Fruit fly (Drosophila melanogaster) whole organism, embryonic: Measurements from ENCODE around the gene CG5013.

ENCODE experiments used
- Abd-B ChIP-seq: fragments of 200-800 bp; sonication (Bioruptor generic); optimal IDR thresholded peaks from 2 replicates; lab custom pipeline; 2018; ENCODE audit warnings: missing biosample characterization, mild to moderate bottlenecking, missing genetic modification characterization, moderate library complexity
- Asciz ChIP-seq: fragments of 200-800 bp; sonication (Bioruptor generic); optimal IDR thresholded peaks from 2 replicates; lab custom pipeline; 2017; ENCODE audit warnings: missing biosample characterization, mild to moderate bottlenecking, missing genetic modification characterization, missing genetic modification reagents
- BEAF-32 ChIP-seq: fragments of 200-800 bp; sonication (Bioruptor generic); optimal IDR thresholded peaks from 3 replicates; lab custom pipeline; 2017; ENCODE audit warnings: missing biosample characterization, missing genetic modification characterization, mild to moderate bottlenecking, moderate library complexity, missing genetic modification reagents
- Bgb ChIP-seq: fragments of 200-800 bp; sonication (Bioruptor generic); IDR thresholded peaks from 2 replicates; pipeline ENCODE4 v1.3.6; 2022; ENCODE audit warnings: missing biosample characterization, missing genetic modification characterization; ENCODE audit not compliant: partially characterized antibody
- CG10462 ChIP-seq: fragments of 200-800 bp; sonication (Bioruptor generic); optimal IDR thresholded peaks from 2 replicates; lab custom pipeline; 2016; ENCODE audit warnings: missing biosample characterization, missing genetic modification characterization
- CG11085 ChIP-seq: fragments of 200-800 bp; sonication (Bioruptor generic); IDR thresholded peaks from 2 replicates; pipeline ENCODE4 v1.3.6; 2022; ENCODE audit warnings: missing biosample characterization, missing genetic modification characterization
- CG11696 ChIP-seq: fragments of 200-800 bp; sonication (Bioruptor generic); IDR thresholded peaks from 2 replicates; pipeline ENCODE4 v1.3.6; 2022; ENCODE audit warnings: missing biosample characterization, missing genetic modification characterization
- CG15073 ChIP-seq: fragments of 200-800 bp; sonication (Bioruptor generic); optimal IDR thresholded peaks from 2 replicates; lab custom pipeline; 2016; ENCODE audit warnings: missing biosample characterization, missing genetic modification characterization
- CG15269 ChIP-seq: fragments of 200-800 bp; sonication (Bioruptor generic); optimal IDR thresholded peaks from 2 replicates; lab custom pipeline; 2018; ENCODE audit warnings: missing biosample characterization, mild to moderate bottlenecking, missing genetic modification characterization, moderate library complexity
- CG16813 ChIP-seq: fragments of 200-800 bp; sonication (Bioruptor generic); IDR thresholded peaks from 3 replicates; pipeline ENCODE4 v1.3.6; 2022; ENCODE audit warnings: missing biosample characterization, missing genetic modification characterization; ENCODE audit not compliant: partially characterized antibody
- CG17361 ChIP-seq: fragments of 200-800 bp; sonication (Bioruptor generic); IDR thresholded peaks from 3 replicates; pipeline ENCODE4 v1.3.6; 2022; ENCODE audit warnings: missing biosample characterization, missing genetic modification characterization
- CG1832 ChIP-seq: fragments of 200-800 bp; sonication (Bioruptor generic); optimal IDR thresholded peaks from 2 replicates; lab custom pipeline; 2017; ENCODE audit warnings: missing biosample characterization, mild to moderate bottlenecking, missing genetic modification characterization, inconsistent platforms
- CG30431 ChIP-seq: fragments of 200-800 bp; sonication (Bioruptor generic); optimal IDR thresholded peaks from 2 replicates; lab custom pipeline; 2017; ENCODE audit warnings: missing biosample characterization, missing genetic modification characterization
- CG32767 ChIP-seq: fragments of 200-800 bp; sonication (Bioruptor generic); IDR thresholded peaks from 2 replicates; pipeline ENCODE4 v1.3.6; 2022; ENCODE audit warnings: missing biosample characterization, missing genetic modification characterization
- CG33213 ChIP-seq: fragments of 200-800 bp; sonication (Bioruptor generic); optimal IDR thresholded peaks from 3 replicates; lab custom pipeline; 2016; ENCODE audit warnings: missing biosample characterization, missing genetic modification characterization
- CG33557 ChIP-seq: fragments of 200-800 bp; sonication (Bioruptor generic); optimal IDR thresholded peaks from 2 replicates; lab custom pipeline; 2019; ENCODE audit warnings: missing biosample characterization, mild to moderate bottlenecking, missing genetic modification characterization, moderate library complexity
- CG3726 ChIP-seq: fragments of 200-800 bp; sonication (Bioruptor generic); IDR thresholded peaks from 3 replicates; pipeline ENCODE4, ENCODE4 v1.3.6; 2022; ENCODE audit warnings: missing biosample characterization, missing genetic modification characterization
- CG3995 ChIP-seq: fragments of 200-800 bp; sonication (Bioruptor generic); optimal IDR thresholded peaks from 3 replicates; lab custom pipeline; 2016; ENCODE audit warnings: missing biosample characterization, missing genetic modification characterization
- CG4617 ChIP-seq: fragments of 200-800 bp; sonication (Bioruptor generic); optimal IDR thresholded peaks from 3 replicates; lab custom pipeline; 2016; ENCODE audit warnings: missing biosample characterization, missing genetic modification characterization, borderline replicate concordance
- CG4820 ChIP-seq: fragments of 200-800 bp; sonication (Bioruptor generic); optimal IDR thresholded peaks from 3 replicates; lab custom pipeline; 2016; ENCODE audit warnings: missing biosample characterization, missing genetic modification characterization
- CG7372 ChIP-seq: fragments of 200-800 bp; sonication (Bioruptor generic); IDR thresholded peaks from 2 replicates; pipeline ENCODE4 v1.3.6; 2022; ENCODE audit warnings: missing biosample characterization, missing genetic modification characterization
- CG7556 ChIP-seq: fragments of 200-800 bp; sonication (Bioruptor generic); optimal IDR thresholded peaks from 2 replicates; lab custom pipeline; 2017; ENCODE audit warnings: missing biosample characterization, mild to moderate bottlenecking, missing genetic modification characterization
- CG9932 ChIP-seq: fragments of 200-800 bp; sonication (Bioruptor generic); IDR thresholded peaks from 2 replicates; pipeline ENCODE4 v1.3.6; 2022; ENCODE audit warnings: missing biosample characterization, missing genetic modification characterization
- CTCF ChIP-seq: fragments of 200-800 bp; sonication (Bioruptor generic); optimal IDR thresholded peaks from 2 replicates; lab custom pipeline; 2017; ENCODE audit warnings: missing biosample characterization, mild to moderate bottlenecking, missing genetic modification characterization, moderate library complexity
- Chrac-16 ChIP-seq: fragments of 200-800 bp; sonication (Bioruptor generic); optimal IDR thresholded peaks from 3 replicates; lab custom pipeline; 2016; ENCODE audit warnings: missing biosample characterization, missing genetic modification characterization
- Drgx ChIP-seq: fragments of 200-800 bp; sonication (Bioruptor generic); IDR thresholded peaks from 2 replicates; pipeline ENCODE4 v1.3.6; 2022; ENCODE audit warnings: missing biosample characterization, missing genetic modification characterization
- E2f1 ChIP-seq: fragments of 200-800 bp; sonication (Bioruptor generic); IDR thresholded peaks from 2 replicates; pipeline ENCODE4 v1.3.6; 2022; ENCODE audit warnings: missing biosample characterization, missing genetic modification characterization
- ERR ChIP-seq: fragments of 200-800 bp; sonication (Bioruptor generic); optimal IDR thresholded peaks from 2 replicates; lab custom pipeline; 2016; ENCODE audit warnings: missing biosample characterization, missing genetic modification characterization
- Fer3 ChIP-seq: fragments of 200-800 bp; sonication (Bioruptor generic); optimal IDR thresholded peaks from 2 replicates; lab custom pipeline; 2018; ENCODE audit warnings: missing biosample characterization, mild to moderate bottlenecking, missing genetic modification characterization, moderate library complexity
- HLH4C ChIP-seq: fragments of 200-800 bp; sonication (Bioruptor generic); IDR thresholded peaks from 3 replicates; pipeline ENCODE4 v1.3.6; 2022; ENCODE audit warnings: missing biosample characterization, missing genetic modification characterization; ENCODE audit not compliant: partially characterized antibody
- Hr78 ChIP-seq, 2 experiments: fragments of 200-800 bp in 1 of 2; fragments of >200 bp in 1 of 2; sonication (Bioruptor generic) in 1 of 2; optimal IDR thresholded peaks; 2 replicates each; lab custom pipeline; 2017 to 2019; ENCODE audit warnings: missing biosample characterization in 2 of 2, missing genetic modification characterization in 2 of 2, mild to moderate bottlenecking in 1 of 2, moderate library complexity in 1 of 2
- Lhr ChIP-seq: fragments of 200-800 bp; sonication (Bioruptor generic); optimal IDR thresholded peaks from 3 replicates; lab custom pipeline; 2017; ENCODE audit warnings: mild to moderate bottlenecking, missing biosample characterization, missing genetic modification reagents, missing genetic modification characterization
- Mad ChIP-seq: fragments of 200-800 bp; sonication (Bioruptor generic); optimal IDR thresholded peaks from 2 replicates; lab custom pipeline; 2016; ENCODE audit warnings: missing biosample characterization, missing genetic modification characterization
- Sry-β ChIP-seq: fragments of 200-800 bp; sonication (Bioruptor generic); optimal IDR thresholded peaks from 2 replicates; lab custom pipeline; 2018; ENCODE audit warnings: missing biosample characterization, mild to moderate bottlenecking, missing genetic modification characterization, moderate library complexity
- TFAM ChIP-seq: fragments of 200-800 bp; sonication (Bioruptor generic); optimal IDR thresholded peaks from 2 replicates; lab custom pipeline; 2017; ENCODE audit warnings: missing biosample characterization, missing genetic modification characterization, inconsistent platforms
- Usf ChIP-seq: fragments of 200-800 bp; sonication (Bioruptor generic); optimal IDR thresholded peaks from 2 replicates; lab custom pipeline; 2017; ENCODE audit warnings: missing genotype, missing biosample characterization, missing genetic modification characterization
- YL-1 ChIP-seq: fragments of 200-800 bp; sonication (Bioruptor generic); optimal IDR thresholded peaks from 3 replicates; lab custom pipeline; 2017; ENCODE audit warnings: missing biosample characterization, mild to moderate bottlenecking, missing genetic modification characterization
- bsh ChIP-seq, 2 experiments: fragments of 200-800 bp; sonication (Bioruptor generic); optimal IDR thresholded peaks; 2 replicates each; lab custom pipeline; 2017 to 2018; ENCODE audit warnings: mild to moderate bottlenecking in 2 of 2, missing biosample characterization in 2 of 2, missing genetic modification characterization in 2 of 2, moderate library complexity in 1 of 2
- crp ChIP-seq, 2 experiments: fragments of 200-800 bp; sonication (Bioruptor generic); optimal IDR thresholded peaks; 2 replicates in 1 of 2; 3 replicates in 1 of 2; lab custom pipeline; 2017; ENCODE audit warnings: missing biosample characterization in 2 of 2, missing genetic modification characterization in 2 of 2, mild to moderate bottlenecking in 1 of 2, moderate library complexity in 1 of 2
- danr ChIP-seq: fragments of 200-800 bp; sonication (Bioruptor generic); IDR thresholded peaks from 2 replicates; pipeline ENCODE4 v1.3.6; 2022; ENCODE audit warnings: missing biosample characterization, missing genetic modification characterization
- disco-r ChIP-seq: fragments of 200-800 bp; sonication (Bioruptor generic); optimal IDR thresholded peaks from 2 replicates; lab custom pipeline; 2016; ENCODE audit warnings: missing biosample characterization, missing genetic modification characterization
- ftz-f1 ChIP-seq: fragments of 200-800 bp; sonication (Bioruptor generic); optimal IDR thresholded peaks from 2 replicates; lab custom pipeline; 2016; ENCODE audit warnings: missing biosample characterization, missing genetic modification characterization
- grau ChIP-seq: fragments of 200-800 bp; optimal IDR thresholded peaks from 3 replicates; lab custom pipeline; 2019; ENCODE audit warnings: missing biosample characterization, mild to moderate bottlenecking, missing genetic modification characterization, moderate library complexity
- h ChIP-seq: fragments of >200 bp; optimal IDR thresholded peaks from 2 replicates; lab custom pipeline; 2017
- hb ChIP-seq: fragments of 200-800 bp; sonication (Bioruptor generic); IDR thresholded peaks from 3 replicates; pipeline ENCODE4 v1.3.6; 2022; ENCODE audit warnings: missing biosample characterization, missing genetic modification characterization; ENCODE audit not compliant: partially characterized antibody
- psq ChIP-seq: fragments of 200-800 bp; sonication (Bioruptor generic); optimal IDR thresholded peaks from 2 replicates; lab custom pipeline; 2017; ENCODE audit warnings: missing biosample characterization, missing genetic modification characterization
- ranshi ChIP-seq: fragments of 200-800 bp; sonication (Bioruptor generic); IDR thresholded peaks from 2 replicates; pipeline ENCODE4 v1.3.6; 2022; ENCODE audit warnings: missing biosample characterization, missing genetic modification characterization
- schlank ChIP-seq: fragments of 200-800 bp; sonication (Bioruptor generic); optimal IDR thresholded peaks from 2 replicates; lab custom pipeline; 2018; ENCODE audit warnings: missing biosample characterization, mild to moderate bottlenecking, missing genetic modification characterization
- sna ChIP-seq: fragments of 200-800 bp; sonication (Bioruptor generic); IDR thresholded peaks from 2 replicates; pipeline ENCODE4 v1.3.6; 2022; ENCODE audit warnings: missing biosample characterization, missing genetic modification characterization; ENCODE audit not compliant: partially characterized antibody
- wek ChIP-seq: fragments of 200-800 bp; sonication (Bioruptor generic); optimal IDR thresholded peaks from 3 replicates; lab custom pipeline; 2018; ENCODE audit warnings: missing biosample characterization, mild to moderate bottlenecking, missing genetic modification characterization, moderate library complexity

The CG5013 gene

dm6 chr3R:16004691-16005474 lies 44.6 kb upstream of the CG5013 start (continued):
- no peak for TF ChIP-seq danr (GFP tag; lab: Robert Waterston, UW)
- TF ChIP-seq CG4617 (GFP tag; lab: Kevin White, UChicago) = no peak
- TF ChIP-seq ranshi (GFP tag; lab: Robert Waterston, UW) = 0 out of 2 replicates have a peak, but pooled peaks have one; percentile 18
- TF ChIP-seq CG30431 (GFP tag; lab: Kevin White, UChicago) = no peak
- TF ChIP-seq CG33213 (GFP tag; lab: Kevin White, UChicago) = no peak
- TF ChIP-seq Hr78 (GFP tag; optimal IDR thresholded peaks at IDR 0.05; lab: Kevin White, UChicago) = no peak
- no peak for TF ChIP-seq Sry-β (GFP tag; lab: Kevin White, UChicago)
- no peak for TF ChIP-seq Drgx
- no peak for TF ChIP-seq TFAM (GFP tag; lab: Kevin White, UChicago)
- TF ChIP-seq CG7372 (GFP tag; lab: Robert Waterston, UW) = no peak
- no peak for TF ChIP-seq E2f1 (GFP tag; lab: Robert Waterston, UW)
- TF ChIP-seq ftz-f1 (GFP tag; lab: Kevin White, UChicago) = no peak
- TF ChIP-seq crp (GFP tag; optimal IDR thresholded peaks at IDR 0.05; lab: Kevin White, UChicago) = no peak
- no peak for TF ChIP-seq CG11696
- no peak for TF ChIP-seq HLH4C
- no peak for TF ChIP-seq hb (GFP tag; lab: Robert Waterston, UW)
- peak; percentile 15 for TF ChIP-seq CG1832 (GFP tag; lab: Kevin White, UChicago)
- no peak for TF ChIP-seq CG4820
- peak; percentile 1 for TF ChIP-seq Fer3 (tag; lab: Kevin White, UChicago)
- TF ChIP-seq CG3995 (GFP tag; lab: Kevin White, UChicago) = no peak
- TF ChIP-seq BEAF-32 = no peak
- no peak for TF ChIP-seq Mad
- TF ChIP-seq CG33557 = no peak
- no peak for TF ChIP-seq Chrac-16 (GFP tag; lab: Kevin White, UChicago)
- TF ChIP-seq sna (GFP tag; lab: Robert Waterston, UW) = no peak
- TF ChIP-seq psq = no peak
- no peak for TF ChIP-seq YL-1
- no peak for TF ChIP-seq CG7556
- TF ChIP-seq CG15269 (tag; lab: Kevin White, UChicago) = no peak
- no peak for TF ChIP-seq ERR (GFP tag; lab: Kevin White, UChicago)
- no peak for TF ChIP-seq CG11085 (GFP tag; lab: Robert Waterston, UW)
- TF ChIP-seq Bgb (GFP tag; lab: Robert Waterston, UW) = peak; percentile 32; the same call in 1 of the 2 replicates
- no peak for TF ChIP-seq bsh (GFP tag; optimal IDR thresholded peaks at IDR 0.05; lab: Kevin White, UChicago)
- no peak for TF ChIP-seq wek (GFP tag; lab: Kevin White, UChicago)
- peak; percentile 27 for TF ChIP-seq schlank
- no peak for TF ChIP-seq Lhr (GFP tag; lab: Kevin White, UChicago)
- no peak for TF ChIP-seq CG3726 (GFP tag; lab: Robert Waterston, UW)
- TF ChIP-seq disco-r (GFP tag; lab: Kevin White, UChicago) = no peak
- no peak for TF ChIP-seq CG16813 (GFP tag; lab: Robert Waterston, UW)
- TF ChIP-seq grau (tag; lab: Kevin White, UChicago) = no peak
- no peak for TF ChIP-seq Usf (GFP tag; lab: Kevin White, UChicago)
- TF ChIP-seq CG9932 (GFP tag; lab: Robert Waterston, UW) = no peak
- no peak for TF ChIP-seq h (lab: Kevin White, UChicago)
- peak; percentile 37 for TF ChIP-seq Asciz
- TF ChIP-seq CTCF (GFP tag; lab: Kevin White, UChicago) = no peak
- TF ChIP-seq Abd-B (GFP tag; lab: Kevin White, UChicago) = no peak
- 0 out of 2 replicates have a peak, but pooled peaks have one; percentile 22 for TF ChIP-seq CG32767 (GFP tag; lab: Robert Waterston, UW)
- TF ChIP-seq CG17361 (GFP tag; lab: Robert Waterston, UW) = no peak
- TF ChIP-seq CG10462 (GFP tag; lab: Kevin White, UChicago) = no peak
- no peak for TF ChIP-seq CG15073
